Fruit fly (Drosophila melanogaster) whole organism, prepupa: ENCODE measurements around the gene wkd.
A peak's percentile ranks its signal among the peaks of the same experiment; 100 is the strongest.

Source experiments
- CG11294 ChIP-seq: fragments of 200-800 bp; sonication (Bioruptor generic); IDR thresholded peaks from 2 replicates; pipeline ENCODE4 v1.3.6; 2022; ENCODE audit warnings: missing biosample characterization, missing genetic modification characterization
- CG16779 ChIP-seq: fragments of 200-800 bp; sonication (Bioruptor generic); optimal IDR thresholded peaks from 3 replicates; lab custom pipeline; 2017; ENCODE audit warnings: missing biosample characterization, mild to moderate bottlenecking, missing genetic modification characterization
- CG3919 ChIP-seq: fragments of 200-800 bp; sonication (Bioruptor generic); optimal IDR thresholded peaks from 3 replicates; lab custom pipeline; 2016; ENCODE audit warnings: missing biosample characterization, missing genetic modification characterization
- CG6854 ChIP-seq: fragments of 200-800 bp; sonication (Bioruptor generic); optimal IDR thresholded peaks from 2 replicates; lab custom pipeline; 2017; ENCODE audit warnings: missing biosample characterization, mild to moderate bottlenecking, missing genetic modification characterization
- Hr39 ChIP-seq: fragments of 200-800 bp; sonication (Bioruptor generic); optimal IDR thresholded peaks from 2 replicates; lab custom pipeline; 2016; ENCODE audit warnings: missing biosample characterization, missing genetic modification characterization
- Lpt ChIP-seq: fragments of 200-800 bp; sonication (Bioruptor generic); optimal IDR thresholded peaks from 3 replicates; lab custom pipeline; 2016; ENCODE audit warnings: missing biosample characterization, missing genetic modification characterization
- OdsH ChIP-seq: fragments of 200-800 bp; sonication (Bioruptor generic); optimal IDR thresholded peaks from 3 replicates; lab custom pipeline; 2016; ENCODE audit warnings: missing biosample characterization, missing genetic modification characterization
- Sox15 ChIP-seq: fragments of 200-800 bp; sonication (Bioruptor generic); optimal IDR thresholded peaks from 3 replicates; lab custom pipeline; 2016; ENCODE audit warnings: missing biosample characterization, missing genetic modification characterization
- ss ChIP-seq, 2 experiments: fragments of 200-800 bp; sonication (Bioruptor generic); optimal IDR thresholded peaks; 2 replicates in 1 of 2; 3 replicates in 1 of 2; lab custom pipeline; 2017 to 2018; ENCODE audit warnings: mild to moderate bottlenecking in 2 of 2, missing biosample characterization in 2 of 2, missing genetic modification characterization in 2 of 2, moderate library complexity in 1 of 2
- svp ChIP-seq: fragments of 200-800 bp; sonication (Bioruptor generic); peaks from one replicate; lab custom pipeline; 2016; ENCODE audit warnings: missing biosample characterization, missing genetic modification characterization

DNA sequence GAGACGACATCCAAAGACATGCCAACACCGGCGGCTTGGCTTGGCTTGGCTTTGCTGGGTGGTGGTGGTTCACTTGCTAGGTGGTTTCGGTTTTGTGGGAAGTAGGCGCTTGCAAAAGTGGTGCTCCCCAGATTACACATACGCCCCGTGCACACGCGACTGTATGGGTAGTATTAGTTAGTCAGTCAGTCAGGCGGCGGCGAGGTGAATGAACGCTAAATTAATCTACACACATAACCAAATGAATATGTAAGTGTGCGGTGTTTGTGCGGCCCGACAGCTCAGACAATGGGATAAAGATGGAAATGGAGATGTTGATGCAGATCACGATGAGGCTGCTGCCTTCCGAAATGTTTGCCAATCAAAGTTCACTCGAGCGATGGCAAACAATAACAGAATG is 21.8 kb downstream of the wkd start:
- TF ChIP-seq OdsH = no peak
- no peak for TF ChIP-seq Sox15
- no peak for TF ChIP-seq CG11294 (GFP tag; lab: Robert Waterston, UW)
- no peak for TF ChIP-seq CG3919 (GFP tag; lab: Kevin White, UChicago)
- TF ChIP-seq svp (GFP tag; lab: Kevin White, UChicago) = peak; percentile 27
- no peak for TF ChIP-seq ss (GFP tag; optimal IDR thresholded peaks at IDR 0.05; lab: Kevin White, UChicago)
- no peak for TF ChIP-seq Lpt (GFP tag; lab: Kevin White, UChicago)
- TF ChIP-seq CG16779 (tag; lab: Kevin White, UChicago) = no peak
- no peak for TF ChIP-seq CG6854 (GFP tag; lab: Kevin White, UChicago)
- TF ChIP-seq Hr39 (GFP tag; lab: Kevin White, UChicago) = no peak
